Worm (Caenorhabditis elegans) whole organism, mixed stage, embryonic: Measurements from ENCODE around the gene pmp-3.

Experiments
- M03D4.4 ChIP-seq: sonication (generic microtip); optimal IDR thresholded peaks from 2 replicates; lab custom pipeline; 2017; ENCODE audit warnings: mild to moderate bottlenecking, missing genetic modification characterization, missing compliant biosample characterization
- elt-3 ChIP-seq: fragments of 150-350 bp; optimal IDR thresholded peaks from 2 replicates; lab custom pipeline; 2014; ENCODE audit warnings: missing biosample characterization, missing genetic modification characterization
- mep-1 ChIP-seq: fragments of 150-350 bp; optimal IDR thresholded peaks from 2 replicates; lab custom pipeline; 2017; ENCODE audit warnings: missing biosample characterization, missing genetic modification reagents, missing genetic modification characterization, inconsistent platforms
- mls-2 ChIP-seq: sonication (generic microtip); optimal IDR thresholded peaks from 2 replicates; lab custom pipeline; 2016; ENCODE audit warnings: mild to moderate bottlenecking, missing genetic modification characterization, moderate library complexity, missing compliant biosample characterization
- snpc-4 ChIP-seq: fragments of 150-350 bp; optimal IDR thresholded peaks from 2 replicates; lab custom pipeline; 2014; ENCODE audit warnings: missing biosample characterization, missing genetic modification characterization
- unc-39 ChIP-seq: fragments of 150-350 bp; optimal IDR thresholded peaks from 2 replicates; lab custom pipeline; 2014; ENCODE audit warnings: missing biosample characterization, missing genetic modification characterization

DNA sequence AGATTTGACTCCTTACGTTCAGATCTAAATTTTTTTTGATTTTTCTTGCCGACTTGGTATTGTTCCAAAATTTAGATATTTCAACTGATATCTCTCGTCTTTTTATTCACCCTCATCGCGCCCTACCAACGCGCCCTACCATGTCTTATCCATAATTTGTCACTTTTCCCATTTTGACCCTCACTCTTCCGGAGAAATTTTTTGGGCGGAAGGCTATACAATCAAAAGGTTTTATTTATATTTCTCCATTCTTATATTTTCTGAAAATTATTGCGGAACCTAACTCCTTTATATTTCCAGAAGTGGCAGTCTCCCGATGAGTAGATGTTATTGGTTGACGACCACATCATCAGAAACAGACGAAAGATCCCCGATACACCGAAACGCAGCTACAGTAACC is 25.7 kb upstream of the pmp-3 start, which contains the start of gene hot-1:
- TF ChIP-seq mls-2 (tag; lab: Kevin White, UChicago) (no peak), elt-3 (tag; lab: Kevin White, UChicago) (no peak), snpc-4 (tag; lab: Kevin White, UChicago) (no peak), unc-39 (tag; lab: Kevin White, UChicago) (no peak), mep-1 (no peak), M03D4.4 (tag; lab: Kevin White, UChicago) (no peak)
